Worm (Caenorhabditis elegans) whole organism, L2 larva: ENCODE results near the gene T20G5.12.

Experiments used
- C34F6.9 ChIP-seq: fragments of 150-350 bp; optimal IDR thresholded peaks from 2 replicates; lab custom pipeline; 2014; ENCODE audit warnings: missing biosample characterization, missing genetic modification characterization
- F13H6.1 ChIP-seq: sonication (generic microtip); optimal IDR thresholded peaks from 2 replicates; lab custom pipeline; 2016; ENCODE audit warnings: missing genetic modification characterization, missing compliant biosample characterization
- R02D3.7 ChIP-seq: fragments of 150-350 bp; optimal IDR thresholded peaks from 2 replicates; lab custom pipeline; 2014; ENCODE audit warnings: missing biosample characterization, missing genetic modification characterization
- Y55F3AM.14 ChIP-seq: fragments of 200-800 bp; sonication (Bioruptor generic); optimal IDR thresholded peaks from 2 replicates; lab custom pipeline; 2018; ENCODE audit warnings: mild to moderate bottlenecking, missing genetic modification characterization, missing compliant biosample characterization
- ZK546.5 ChIP-seq: sonication (generic microtip); optimal IDR thresholded peaks from 2 replicates; lab custom pipeline; 2017; ENCODE audit warnings: missing biosample characterization, missing genetic modification characterization
- alr-1 ChIP-seq: fragments of 150-350 bp; optimal IDR thresholded peaks from 2 replicates; lab custom pipeline; 2014; ENCODE audit warnings: missing biosample characterization, missing genetic modification characterization
- aly-2 ChIP-seq: fragments of 150-350 bp; optimal IDR thresholded peaks from 2 replicates; lab custom pipeline; 2014; ENCODE audit warnings: missing biosample characterization, missing genetic modification characterization
- ama-1 ChIP-seq: fragments of 150-350 bp; optimal IDR thresholded peaks from 2 replicates; lab custom pipeline; 2018; ENCODE audit warnings: inconsistent platforms
- blmp-1 ChIP-seq: sonication (generic microtip); optimal IDR thresholded peaks from 2 replicates; lab custom pipeline; 2017; ENCODE audit warnings: missing genetic modification characterization, mild to moderate bottlenecking, missing compliant biosample characterization, antibody characterized with exemption, moderate library complexity; ENCODE audit not compliant: insufficient read depth
- ceh-16 ChIP-seq: fragments of 150-350 bp; optimal IDR thresholded peaks from 2 replicates; lab custom pipeline; 2014; ENCODE audit warnings: missing biosample characterization, missing genetic modification characterization
- ceh-82 ChIP-seq: fragments of 150-350 bp; optimal IDR thresholded peaks from 2 replicates; lab custom pipeline; 2014; ENCODE audit warnings: missing biosample characterization, missing genetic modification characterization
- crh-2 ChIP-seq: sonication (generic microtip); optimal IDR thresholded peaks from 2 replicates; lab custom pipeline; 2017; ENCODE audit warnings: missing biosample characterization, missing genetic modification characterization
- dmd-4 ChIP-seq: sonication (generic microtip); optimal IDR thresholded peaks from 2 replicates; lab custom pipeline; 2017; ENCODE audit warnings: missing biosample characterization, missing genetic modification characterization
- egl-27 ChIP-seq: sonication (generic microtip); optimal IDR thresholded peaks from 3 replicates; lab custom pipeline; 2017; ENCODE audit warnings: missing biosample characterization, missing genetic modification reagents, missing genetic modification characterization
- elt-1 ChIP-seq: fragments of 150-350 bp; optimal IDR thresholded peaks from 2 replicates; lab custom pipeline; 2014; ENCODE audit warnings: missing biosample characterization, missing genetic modification characterization
- elt-3 ChIP-seq: sonication (generic microtip); optimal IDR thresholded peaks from 2 replicates; lab custom pipeline; 2017; ENCODE audit warnings: missing biosample characterization, missing genetic modification characterization
- fos-1 ChIP-seq: fragments of 150-350 bp; optimal IDR thresholded peaks from 2 replicates; lab custom pipeline; 2014; ENCODE audit warnings: missing biosample characterization, missing genetic modification characterization
- gmeb-1 ChIP-seq: fragments of 150-350 bp; optimal IDR thresholded peaks from 2 replicates; lab custom pipeline; 2014; ENCODE audit warnings: missing biosample characterization, missing genetic modification characterization
- lin-11 ChIP-seq: fragments of 150-350 bp; sonication (generic microtip); optimal IDR thresholded peaks from 2 replicates; lab custom pipeline; 2014; ENCODE audit warnings: missing biosample characterization, missing genetic modification characterization, inconsistent platforms, mixed read lengths
- lin-13 ChIP-seq: fragments of 150-350 bp; optimal IDR thresholded peaks from 2 replicates; lab custom pipeline; 2014; ENCODE audit warnings: missing biosample characterization, missing genetic modification reagents, missing genetic modification characterization
- lin-39 ChIP-seq: fragments of 150-350 bp; optimal IDR thresholded peaks from 2 replicates; lab custom pipeline; 2014; ENCODE audit warnings: missing biosample characterization, missing genetic modification reagents, missing genetic modification characterization
- lsy-2 ChIP-seq, 2 experiments: fragments of 150-350 bp in 1 of 2; sonication (generic microtip) in 1 of 2; optimal IDR thresholded peaks; 2 replicates each; lab custom pipeline; 2014 to 2017; ENCODE audit warnings: missing biosample characterization in 2 of 2, missing genetic modification characterization in 2 of 2
- mab-5 ChIP-seq: fragments of 150-350 bp; optimal IDR thresholded peaks from 2 replicates; lab custom pipeline; 2014; ENCODE audit warnings: missing biosample characterization, missing genetic modification characterization
- mbf-1 ChIP-seq: sonication (generic microtip); optimal IDR thresholded peaks from 2 replicates; lab custom pipeline; 2017; ENCODE audit warnings: missing biosample characterization, missing genetic modification characterization
- mdl-1 ChIP-seq, 2 experiments: fragments of 150-350 bp in 1 of 2; sonication (generic microtip) in 1 of 2; optimal IDR thresholded peaks; 2 replicates each; lab custom pipeline; 2017; ENCODE audit warnings: missing biosample characterization in 2 of 2, missing genetic modification characterization in 2 of 2
- nhr-10 ChIP-seq: sonication (generic microtip); optimal IDR thresholded peaks from 2 replicates; lab custom pipeline; 2017; ENCODE audit warnings: missing biosample characterization, missing genetic modification characterization
- nhr-11 ChIP-seq: fragments of 150-350 bp; optimal IDR thresholded peaks from 2 replicates; lab custom pipeline; 2014; ENCODE audit warnings: missing biosample characterization, missing genetic modification characterization
- nhr-12 ChIP-seq: fragments of 150-350 bp; optimal IDR thresholded peaks from 2 replicates; lab custom pipeline; 2014; ENCODE audit warnings: missing biosample characterization, missing genetic modification characterization
- nhr-129 ChIP-seq: fragments of 150-350 bp; optimal IDR thresholded peaks from 2 replicates; lab custom pipeline; 2014; ENCODE audit warnings: missing biosample characterization, missing genetic modification characterization
- nhr-21 ChIP-seq: fragments of 150-350 bp; optimal IDR thresholded peaks from 2 replicates; lab custom pipeline; 2014; ENCODE audit warnings: missing biosample characterization, missing genetic modification characterization
- nhr-23 ChIP-seq: fragments of 150-350 bp; optimal IDR thresholded peaks from 2 replicates; lab custom pipeline; 2014; ENCODE audit warnings: missing biosample characterization, missing genetic modification reagents, missing genetic modification characterization
- nhr-237 ChIP-seq: fragments of 150-350 bp; optimal IDR thresholded peaks from 2 replicates; lab custom pipeline; 2014; ENCODE audit warnings: missing biosample characterization, missing genetic modification characterization
- nhr-25 ChIP-seq: fragments of 150-350 bp; sonication (generic microtip); optimal IDR thresholded peaks from 3 replicates; lab custom pipeline; 2014; ENCODE audit warnings: missing biosample characterization, missing genetic modification characterization
- nhr-6 ChIP-seq: fragments of 150-350 bp; optimal IDR thresholded peaks from 2 replicates; lab custom pipeline; 2014; ENCODE audit warnings: missing biosample characterization, missing genetic modification characterization
- nhr-77 ChIP-seq: fragments of 150-350 bp; optimal IDR thresholded peaks from 2 replicates; lab custom pipeline; 2014; ENCODE audit warnings: missing biosample characterization, missing genetic modification characterization
- peb-1 ChIP-seq: fragments of 150-350 bp; optimal IDR thresholded peaks from 2 replicates; lab custom pipeline; 2014; ENCODE audit warnings: missing biosample characterization, missing genetic modification characterization
- sem-4 ChIP-seq: fragments of 150-350 bp; optimal IDR thresholded peaks from 2 replicates; lab custom pipeline; 2014; ENCODE audit warnings: missing biosample characterization, missing genetic modification reagents, missing genetic modification characterization
- skn-1 ChIP-seq: sonication (generic microtip); optimal IDR thresholded peaks from 2 replicates; lab custom pipeline; 2017; ENCODE audit warnings: missing biosample characterization, missing genetic modification characterization
- sma-3 ChIP-seq: sonication (generic microtip); optimal IDR thresholded peaks from 2 replicates; lab custom pipeline; 2016; ENCODE audit warnings: missing genetic modification reagents, missing genetic modification characterization, missing compliant biosample characterization
- sma-9 ChIP-seq, 2 experiments: fragments of 150-350 bp in 1 of 2; sonication (generic microtip) in 1 of 2; optimal IDR thresholded peaks; 2 replicates each; lab custom pipeline; 2014 to 2016; ENCODE audit warnings: missing genetic modification characterization in 2 of 2, mild to moderate bottlenecking in 1 of 2, missing biosample characterization in 1 of 2, missing compliant biosample characterization in 1 of 2, missing genetic modification reagents in 1 of 2, moderate library complexity in 1 of 2
- snpc-4 ChIP-seq: fragments of 150-350 bp; optimal IDR thresholded peaks from 2 replicates; lab custom pipeline; 2014; ENCODE audit warnings: missing biosample characterization, missing genetic modification characterization
- unc-39 ChIP-seq: fragments of 150-350 bp; optimal IDR thresholded peaks from 2 replicates; lab custom pipeline; 2014; ENCODE audit warnings: missing biosample characterization, missing genetic modification characterization
- unc-55 ChIP-seq: fragments of 150-350 bp; sonication (generic microtip); optimal IDR thresholded peaks from 3 replicates; lab custom pipeline; 2014; ENCODE audit warnings: missing biosample characterization, missing genetic modification reagents, missing genetic modification characterization
- unc-62 ChIP-seq: fragments of 150-350 bp; optimal IDR thresholded peaks from 2 replicates; lab custom pipeline; 2014; ENCODE audit warnings: missing biosample characterization, missing genetic modification reagents, missing genetic modification characterization
- zag-1 ChIP-seq: fragments of 150-350 bp; optimal IDR thresholded peaks from 2 replicates; lab custom pipeline; 2014; ENCODE audit warnings: missing biosample characterization, missing genetic modification characterization
- ztf-1 ChIP-seq: fragments of 200-800 bp; sonication (Bioruptor generic); conservative IDR thresholded peaks from 2 replicates; pipeline ENCODE4 v1.3.6; 2022; ENCODE audit warnings: missing genetic modification characterization, missing compliant biosample characterization
- ztf-11 ChIP-seq: sonication (generic microtip); optimal IDR thresholded peaks from 2 replicates; lab custom pipeline; 2017; ENCODE audit warnings: missing biosample characterization, missing genetic modification characterization
- ztf-4 ChIP-seq: fragments of 150-350 bp; optimal IDR thresholded peaks from 2 replicates; lab custom pipeline; 2014; ENCODE audit warnings: missing biosample characterization, missing genetic modification characterization

The T20G5.12 gene

ce11 chrIII:10218587-10218986 lies 17.2 kb downstream of the T20G5.12 start, which contains the start of the genes rde-4 and cox-14:
rde-4 (minus strand) TSS chrIII:10218646.
cox-14 (plus strand) TSS chrIII:10218942.
- TF ChIP-seq nhr-11 (tag; lab: Kevin White, UChicago) (no peak), R02D3.7 (tag; lab: Kevin White, UChicago) (peak; percentile 5), fos-1 (tag; lab: Kevin White, UChicago) (peak; percentile 60), nhr-129 (tag; lab: Kevin White, UChicago) (peak; percentile 65), mdl-1 (tag; optimal IDR thresholded peaks at IDR 0.05; lab: Kevin White, UChicago) (peak in 1 of 2 experiments; percentile 54), ztf-11 (no peak), mab-5 (tag; lab: Kevin White, UChicago) (peak; percentile 59), nhr-12 (tag; lab: Kevin White, UChicago) (no peak), alr-1 (tag; lab: Kevin White, UChicago) (no peak), ztf-4 (peak; percentile 1), sma-9 (GFP tag; optimal IDR thresholded peaks at IDR 0.05; lab: Kevin White, UChicago) (no peak), sma-9 (tag; optimal IDR thresholded peaks at IDR 0.05; lab: Kevin White, UChicago) (no peak), peb-1 (no peak), unc-62 (GFP tag; lab: Kevin White, UChicago) (no peak), Y55F3AM.14 (GFP tag; lab: Kevin White, UChicago) (no peak), unc-39 (tag; lab: Kevin White, UChicago) (no peak), zag-1 (no peak), lin-39 (tag; lab: Kevin White, UChicago) (no peak), nhr-10 (tag; lab: Kevin White, UChicago) (no peak), egl-27 (no peak), gmeb-1 (tag; lab: Kevin White, UChicago) (peak; percentile 91), nhr-77 (tag; lab: Kevin White, UChicago) (no peak), elt-3 (no peak), ama-1 (lab: Kevin White, UChicago) (peak; percentile 41), blmp-1 (tag; lab: Kevin White, UChicago) (peak; percentile 19), dmd-4 (tag; lab: Kevin White, UChicago) (no peak), nhr-21 (tag; lab: Kevin White, UChicago) (peak; percentile 74), sem-4 (peak; percentile 72), crh-2 (tag; lab: Kevin White, UChicago) (peak; percentile 90), mbf-1 (tag; lab: Kevin White, UChicago) (no peak), snpc-4 (tag; lab: Kevin White, UChicago) (peak; percentile 55), ceh-82 (tag; lab: Kevin White, UChicago) (no peak), sma-3 (GFP tag; lab: Kevin White, UChicago) (peak; percentile 81), nhr-25 (tag; lab: Kevin White, UChicago) (peak; percentile 86), unc-55 (GFP tag; lab: Kevin White, UChicago) (peak; percentile 98), ceh-16 (tag; lab: Kevin White, UChicago) (peak; percentile 25), nhr-6 (tag; lab: Kevin White, UChicago) (peak; percentile 60), nhr-23 (tag; lab: Kevin White, UChicago) (no peak), nhr-237 (tag; lab: Kevin White, UChicago) (no peak), F13H6.1 (tag; lab: Kevin White, UChicago) (peak; percentile 66), C34F6.9 (tag; lab: Kevin White, UChicago) (peak; percentile 91), ztf-1 (GFP tag; lab: Robert Waterston, UW) (no peak), aly-2 (tag; lab: Kevin White, UChicago) (no peak), lin-13 (GFP tag; lab: Kevin White, UChicago) (peak; percentile 90), skn-1 (tag; lab: Kevin White, UChicago) (peak; percentile 2), lin-11 (tag; lab: Kevin White, UChicago) (peak; percentile 61), elt-1 (tag; lab: Kevin White, UChicago) (no peak), lsy-2 (tag; optimal IDR thresholded peaks at IDR 0.05; lab: Kevin White, UChicago) (peak; percentile 97 to 99), ZK546.5 (peak; percentile 31)
